Worm (Caenorhabditis elegans): ENCODE measurements around the gene W02C12.2.

W02C12.2 gene

ce11 chrIV:4025923-4026322, 18.1 kb upstream of the W02C12.2 start (continued):
- TF ChIP-seq rpc-1 (optimal IDR thresholded peaks at IDR 0.05) (no peak), rpc-1 (tag; optimal IDR thresholded peaks at IDR 0.05) (no peak), snpc-3.4 (tag; optimal IDR thresholded peaks at IDR 0.05) (no peak), aptf-2 (GFP tag; conservative IDR thresholded peaks at IDR 0.05) (no peak), bed-2 (GFP tag; IDR thresholded peaks at IDR 0.05) (no peak), nhr-80 (tag; optimal IDR thresholded peaks at IDR 0.05) (no peak), lin-40 (tag; optimal IDR thresholded peaks at IDR 0.05) (peak; percentile 46), ztf-18 (tag; optimal IDR thresholded peaks at IDR 0.05) (no peak), somi-1 (GFP tag; optimal IDR thresholded peaks at IDR 0.05) (peak; percentile 72), pbrm-1 (GFP tag; IDR thresholded peaks at IDR 0.05) (no peak), die-1 (tag; optimal IDR thresholded peaks at IDR 0.05) (no peak), ZK185.1 (tag; optimal IDR thresholded peaks at IDR 0.05; ENCODE audit: poor library complexity, severe bottlenecking) (no peak), F49E8.2 (tag; optimal IDR thresholded peaks at IDR 0.05; ENCODE audit: insufficient read depth) (no peak), gei-17 (GFP tag; optimal IDR thresholded peaks at IDR 0.05) (no peak), F37B4.10 (GFP tag; IDR thresholded peaks at IDR 0.05) (0 out of 2 replicates have a peak, but pooled peaks have one; percentile 9)

- TF ChIP-seq ztf-26 (tag; optimal IDR thresholded peaks at IDR 0.05): peak; percentile 65
- TF ChIP-seq nhr-120 (GFP tag; IDR thresholded peaks at IDR 0.05): no peak
- TF ChIP-seq Y95B8A.8 (GFP tag; IDR thresholded peaks at IDR 0.05): peak; percentile 75
- peak; percentile 76 for TF ChIP-seq egrh-3 (GFP tag; IDR thresholded peaks at IDR 0.05)
- 0 out of 2 replicates have a peak, but pooled peaks have one; percentile 38 for TF ChIP-seq egl-44 (GFP tag; IDR thresholded peaks at IDR 0.05)
- no peak for TF ChIP-seq aptf-3 (GFP tag; IDR thresholded peaks at IDR 0.05)
- TF ChIP-seq snpc-1.1 (tag; optimal IDR thresholded peaks at IDR 0.05; ENCODE audit: insufficient read depth): no peak
- no peak for TF ChIP-seq Y56A3A.18 (GFP tag; IDR thresholded peaks at IDR 0.05)
- TF ChIP-seq ekl-4 (GFP tag; IDR thresholded peaks at IDR 0.05): 0 out of 2 replicates have a peak, but pooled peaks have one; percentile 41
- peak; percentile 92 for TF ChIP-seq K11D2.4 (GFP tag; IDR thresholded peaks at IDR 0.05)
- TF ChIP-seq hlh-12 (tag; optimal IDR thresholded peaks at IDR 0.05): no peak
- no peak for TF ChIP-seq snpc-4 (GFP tag; optimal IDR thresholded peaks at IDR 0.05)
- peak; percentile 5 to 38 (median 20) for TF ChIP-seq snpc-4 (tag; optimal IDR thresholded peaks at IDR 0.05)
- peak; percentile 77 for TF ChIP-seq nhr-80 (tag; optimal IDR thresholded peaks at IDR 0.05)
- no peak for TF ChIP-seq mel-28 (tag; optimal IDR thresholded peaks at IDR 0.05; ENCODE audit: borderline replicate concordance)
- TF ChIP-seq mxl-1 (tag; optimal IDR thresholded peaks at IDR 0.05): no peak
- TF ChIP-seq zfh-2 (GFP tag; conservative IDR thresholded peaks at IDR 0.05): peak; percentile 95
- no peak for TF ChIP-seq cebp-2 (GFP tag; IDR thresholded peaks at IDR 0.05)
- TF ChIP-seq lin-54 (GFP tag; optimal IDR thresholded peaks at IDR 0.05): peak; percentile 33
- TF ChIP-seq attf-6 (GFP tag; IDR thresholded peaks at IDR 0.05): no peak
- no peak for TF ChIP-seq nfya-1 (tag; optimal IDR thresholded peaks at IDR 0.05; ENCODE audit: borderline replicate concordance, insufficient read depth)
- TF ChIP-seq bed-1 (GFP tag; IDR thresholded peaks at IDR 0.05): no peak
- no peak for TF ChIP-seq tbx-9 (tag; optimal IDR thresholded peaks at IDR 0.05; ENCODE audit: borderline replicate concordance)
- peak; percentile 26 for TF ChIP-seq ztf-22 (GFP tag; optimal IDR thresholded peaks at IDR 0.05)
- TF ChIP-seq ceh-79 (tag; optimal IDR thresholded peaks at IDR 0.05): no peak
- TF ChIP-seq nhr-179 (tag; optimal IDR thresholded peaks at IDR 0.05): no peak
- peak; percentile 40 for TF ChIP-seq tbp1 (GFP tag; optimal IDR thresholded peaks at IDR 0.05)
- TF ChIP-seq F23B12.7 (tag; optimal IDR thresholded peaks at IDR 0.05; ENCODE audit: insufficient read depth): peak; percentile 66
- TF ChIP-seq T26A5.8 (tag; optimal IDR thresholded peaks at IDR 0.05): no peak
- peak; percentile 66 for TF ChIP-seq lir-1 (GFP tag; conservative IDR thresholded peaks at IDR 0.05)
- TF ChIP-seq pha-4 (tag; optimal IDR thresholded peaks at IDR 0.05): peak; percentile 46
- no peak for TF ChIP-seq madf-10 (tag; optimal IDR thresholded peaks at IDR 0.05)
- TF ChIP-seq madf-3 (GFP tag; IDR thresholded peaks at IDR 0.05): no peak
Measured at ce11 chrIV:4024159-4025004, 16.6 kb upstream of the W02C12.2 start.
